Worm (Caenorhabditis elegans) whole organism, L2 larva: ENCODE measurements around the gene H03E18.2.

Source experiments
- C34F6.9 ChIP-seq: fragments of 150-350 bp; optimal IDR thresholded peaks from 2 replicates; lab custom pipeline; 2014; ENCODE audit warnings: missing biosample characterization, missing genetic modification characterization
- R02D3.7 ChIP-seq: fragments of 150-350 bp; optimal IDR thresholded peaks from 2 replicates; lab custom pipeline; 2014; ENCODE audit warnings: missing biosample characterization, missing genetic modification characterization
- Y55F3AM.14 ChIP-seq: fragments of 200-800 bp; sonication (Bioruptor generic); optimal IDR thresholded peaks from 2 replicates; lab custom pipeline; 2018; ENCODE audit warnings: mild to moderate bottlenecking, missing genetic modification characterization, missing compliant biosample characterization
- alr-1 ChIP-seq: fragments of 150-350 bp; optimal IDR thresholded peaks from 2 replicates; lab custom pipeline; 2014; ENCODE audit warnings: missing biosample characterization, missing genetic modification characterization
- aly-2 ChIP-seq: fragments of 150-350 bp; optimal IDR thresholded peaks from 2 replicates; lab custom pipeline; 2014; ENCODE audit warnings: missing biosample characterization, missing genetic modification characterization
- ama-1 ChIP-seq: fragments of 150-350 bp; optimal IDR thresholded peaks from 2 replicates; lab custom pipeline; 2018; ENCODE audit warnings: inconsistent platforms
- blmp-1 ChIP-seq: sonication (generic microtip); optimal IDR thresholded peaks from 2 replicates; lab custom pipeline; 2017; ENCODE audit warnings: missing genetic modification characterization, mild to moderate bottlenecking, missing compliant biosample characterization, antibody characterized with exemption, moderate library complexity; ENCODE audit not compliant: insufficient read depth
- ceh-16 ChIP-seq: fragments of 150-350 bp; optimal IDR thresholded peaks from 2 replicates; lab custom pipeline; 2014; ENCODE audit warnings: missing biosample characterization, missing genetic modification characterization
- crh-2 ChIP-seq: sonication (generic microtip); optimal IDR thresholded peaks from 2 replicates; lab custom pipeline; 2017; ENCODE audit warnings: missing biosample characterization, missing genetic modification characterization
- dmd-4 ChIP-seq: sonication (generic microtip); optimal IDR thresholded peaks from 2 replicates; lab custom pipeline; 2017; ENCODE audit warnings: missing biosample characterization, missing genetic modification characterization
- egl-27 ChIP-seq: sonication (generic microtip); optimal IDR thresholded peaks from 3 replicates; lab custom pipeline; 2017; ENCODE audit warnings: missing biosample characterization, missing genetic modification reagents, missing genetic modification characterization
- elt-1 ChIP-seq: fragments of 150-350 bp; optimal IDR thresholded peaks from 2 replicates; lab custom pipeline; 2014; ENCODE audit warnings: missing biosample characterization, missing genetic modification characterization
- fos-1 ChIP-seq: fragments of 150-350 bp; optimal IDR thresholded peaks from 2 replicates; lab custom pipeline; 2014; ENCODE audit warnings: missing biosample characterization, missing genetic modification characterization
- gmeb-1 ChIP-seq: fragments of 150-350 bp; optimal IDR thresholded peaks from 2 replicates; lab custom pipeline; 2014; ENCODE audit warnings: missing biosample characterization, missing genetic modification characterization
- lin-11 ChIP-seq: fragments of 150-350 bp; sonication (generic microtip); optimal IDR thresholded peaks from 2 replicates; lab custom pipeline; 2014; ENCODE audit warnings: missing biosample characterization, missing genetic modification characterization, inconsistent platforms, mixed read lengths
- lin-13 ChIP-seq: fragments of 150-350 bp; optimal IDR thresholded peaks from 2 replicates; lab custom pipeline; 2014; ENCODE audit warnings: missing biosample characterization, missing genetic modification reagents, missing genetic modification characterization
- lin-39 ChIP-seq: fragments of 150-350 bp; optimal IDR thresholded peaks from 2 replicates; lab custom pipeline; 2014; ENCODE audit warnings: missing biosample characterization, missing genetic modification reagents, missing genetic modification characterization
- mab-5 ChIP-seq: fragments of 150-350 bp; optimal IDR thresholded peaks from 2 replicates; lab custom pipeline; 2014; ENCODE audit warnings: missing biosample characterization, missing genetic modification characterization
- mdl-1 ChIP-seq, 2 experiments: fragments of 150-350 bp in 1 of 2; sonication (generic microtip) in 1 of 2; optimal IDR thresholded peaks; 2 replicates each; lab custom pipeline; 2017; ENCODE audit warnings: missing biosample characterization in 2 of 2, missing genetic modification characterization in 2 of 2
- nhr-10 ChIP-seq: sonication (generic microtip); optimal IDR thresholded peaks from 2 replicates; lab custom pipeline; 2017; ENCODE audit warnings: missing biosample characterization, missing genetic modification characterization
- nhr-11 ChIP-seq: fragments of 150-350 bp; optimal IDR thresholded peaks from 2 replicates; lab custom pipeline; 2014; ENCODE audit warnings: missing biosample characterization, missing genetic modification characterization
- nhr-129 ChIP-seq: fragments of 150-350 bp; optimal IDR thresholded peaks from 2 replicates; lab custom pipeline; 2014; ENCODE audit warnings: missing biosample characterization, missing genetic modification characterization
- nhr-21 ChIP-seq: fragments of 150-350 bp; optimal IDR thresholded peaks from 2 replicates; lab custom pipeline; 2014; ENCODE audit warnings: missing biosample characterization, missing genetic modification characterization
- nhr-23 ChIP-seq: fragments of 150-350 bp; optimal IDR thresholded peaks from 2 replicates; lab custom pipeline; 2014; ENCODE audit warnings: missing biosample characterization, missing genetic modification reagents, missing genetic modification characterization
- nhr-237 ChIP-seq: fragments of 150-350 bp; optimal IDR thresholded peaks from 2 replicates; lab custom pipeline; 2014; ENCODE audit warnings: missing biosample characterization, missing genetic modification characterization
- nhr-25 ChIP-seq: fragments of 150-350 bp; sonication (generic microtip); optimal IDR thresholded peaks from 3 replicates; lab custom pipeline; 2014; ENCODE audit warnings: missing biosample characterization, missing genetic modification characterization
- nhr-6 ChIP-seq: fragments of 150-350 bp; optimal IDR thresholded peaks from 2 replicates; lab custom pipeline; 2014; ENCODE audit warnings: missing biosample characterization, missing genetic modification characterization
- sem-4 ChIP-seq: fragments of 150-350 bp; optimal IDR thresholded peaks from 2 replicates; lab custom pipeline; 2014; ENCODE audit warnings: missing biosample characterization, missing genetic modification reagents, missing genetic modification characterization
- skn-1 ChIP-seq: sonication (generic microtip); optimal IDR thresholded peaks from 2 replicates; lab custom pipeline; 2017; ENCODE audit warnings: missing biosample characterization, missing genetic modification characterization
- sma-3 ChIP-seq: sonication (generic microtip); optimal IDR thresholded peaks from 2 replicates; lab custom pipeline; 2016; ENCODE audit warnings: missing genetic modification reagents, missing genetic modification characterization, missing compliant biosample characterization
- sma-9 ChIP-seq, 2 experiments: fragments of 150-350 bp in 1 of 2; sonication (generic microtip) in 1 of 2; optimal IDR thresholded peaks; 2 replicates each; lab custom pipeline; 2014 to 2016; ENCODE audit warnings: missing genetic modification characterization in 2 of 2, mild to moderate bottlenecking in 1 of 2, missing biosample characterization in 1 of 2, missing compliant biosample characterization in 1 of 2, missing genetic modification reagents in 1 of 2, moderate library complexity in 1 of 2
- snpc-4 ChIP-seq: fragments of 150-350 bp; optimal IDR thresholded peaks from 2 replicates; lab custom pipeline; 2014; ENCODE audit warnings: missing biosample characterization, missing genetic modification characterization
- unc-39 ChIP-seq: fragments of 150-350 bp; optimal IDR thresholded peaks from 2 replicates; lab custom pipeline; 2014; ENCODE audit warnings: missing biosample characterization, missing genetic modification characterization
- unc-55 ChIP-seq: fragments of 150-350 bp; sonication (generic microtip); optimal IDR thresholded peaks from 3 replicates; lab custom pipeline; 2014; ENCODE audit warnings: missing biosample characterization, missing genetic modification reagents, missing genetic modification characterization
- unc-62 ChIP-seq: fragments of 150-350 bp; optimal IDR thresholded peaks from 2 replicates; lab custom pipeline; 2014; ENCODE audit warnings: missing biosample characterization, missing genetic modification reagents, missing genetic modification characterization
- zag-1 ChIP-seq: fragments of 150-350 bp; optimal IDR thresholded peaks from 2 replicates; lab custom pipeline; 2014; ENCODE audit warnings: missing biosample characterization, missing genetic modification characterization
- ztf-11 ChIP-seq: sonication (generic microtip); optimal IDR thresholded peaks from 2 replicates; lab custom pipeline; 2017; ENCODE audit warnings: missing biosample characterization, missing genetic modification characterization

H03E18.2 gene

DNA sequence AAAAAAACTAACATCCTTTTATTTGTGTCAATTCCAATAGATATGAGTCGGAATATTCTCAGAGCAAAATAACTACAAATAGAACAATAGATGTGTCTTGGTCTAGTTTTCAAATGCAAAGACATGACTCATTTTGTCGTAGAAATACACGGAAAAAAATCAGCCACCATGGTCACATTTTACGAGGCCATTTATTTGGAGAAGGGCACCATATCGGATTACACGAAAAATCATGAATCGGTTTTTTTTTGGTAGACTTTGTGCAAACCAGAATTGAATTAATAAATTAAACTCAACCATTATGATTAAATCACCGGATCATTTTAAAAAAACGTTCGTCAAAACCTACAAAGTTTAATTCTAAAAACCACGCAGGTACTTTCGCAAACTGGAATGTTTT, at the start of gene H03E18.2:
Gene H03E18.2, minus strand, starts transcription at position 101 of the 400 bp plus-strand sequence.
- no peak for TF ChIP-seq nhr-10 (tag; lab: Kevin White, UChicago)
- no peak for TF ChIP-seq Y55F3AM.14 (GFP tag; lab: Kevin White, UChicago)
- TF ChIP-seq dmd-4 (tag; lab: Kevin White, UChicago) = no peak
- no peak for TF ChIP-seq egl-27 (tag; lab: Kevin White, UChicago)
- no peak for TF ChIP-seq sem-4 (tag; lab: Kevin White, UChicago)
- no peak for TF ChIP-seq skn-1 (tag; lab: Kevin White, UChicago)
- TF ChIP-seq nhr-25 = no peak
- no peak for TF ChIP-seq mab-5
- no peak for TF ChIP-seq crh-2 (tag; lab: Kevin White, UChicago)
- TF ChIP-seq elt-1 = no peak
- no peak for TF ChIP-seq unc-55 (GFP tag; lab: Kevin White, UChicago)
- no peak for TF ChIP-seq nhr-129
- no peak for TF ChIP-seq gmeb-1
- no peak for TF ChIP-seq ama-1 (lab: Kevin White, UChicago)

ce11 chrX:8569159-8569558, 48.9 kb upstream of the H03E18.2 start:
- TF ChIP-seq mdl-1 (tag; optimal IDR thresholded peaks at IDR 0.05; lab: Kevin White, UChicago) (peak in 1 of 2 experiments; percentile 6), lin-11 (tag; lab: Kevin White, UChicago) (no peak), C34F6.9 (tag; lab: Kevin White, UChicago) (peak; percentile 6), nhr-6 (tag; lab: Kevin White, UChicago) (no peak), unc-55 (GFP tag; lab: Kevin White, UChicago) (peak; percentile 21), nhr-129 (peak; percentile 22), zag-1 (tag; lab: Kevin White, UChicago) (no peak)

DNA sequence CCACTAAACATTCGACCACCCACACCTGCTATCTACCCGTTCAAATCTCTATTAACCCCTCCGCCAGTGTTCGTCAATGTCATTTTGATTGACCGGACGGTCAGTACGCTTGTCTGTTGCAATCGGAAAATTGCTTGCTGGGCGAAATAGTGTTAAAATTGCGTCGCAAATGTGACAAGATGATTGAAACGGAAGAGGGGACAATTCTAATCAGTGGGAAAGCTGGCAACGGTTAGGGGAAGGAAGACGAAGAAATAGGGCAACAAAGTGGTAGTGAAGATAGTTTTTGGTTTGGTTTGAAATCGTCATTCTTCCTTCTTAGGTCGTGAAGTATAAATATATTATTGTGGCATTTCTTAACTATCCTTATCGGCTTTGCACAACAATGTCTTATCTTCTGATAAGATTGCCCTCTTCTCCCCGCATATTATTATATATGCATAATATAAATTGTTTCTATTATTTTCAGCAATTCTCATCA, 48.2 kb upstream of the H03E18.2 start:
- TF ChIP-seq lin-13 (GFP tag; lab: Kevin White, UChicago) = no peak
- no peak for TF ChIP-seq ztf-11 (tag; lab: Kevin White, UChicago)
- TF ChIP-seq aly-2 (tag; lab: Kevin White, UChicago) = no peak
- no peak for TF ChIP-seq nhr-237
- TF ChIP-seq alr-1 = no peak
- TF ChIP-seq nhr-25 = no peak
- TF ChIP-seq nhr-21 (tag; lab: Kevin White, UChicago) = peak; percentile 24
- peak; percentile 61 for TF ChIP-seq fos-1
- TF ChIP-seq ceh-16 = peak; percentile 31
- no peak for TF ChIP-seq nhr-11
- no peak for TF ChIP-seq sma-9 (GFP tag; optimal IDR thresholded peaks at IDR 0.05; lab: Kevin White, UChicago)
- no peak for TF ChIP-seq sma-9 (tag; optimal IDR thresholded peaks at IDR 0.05; lab: Kevin White, UChicago)

- no peak for TF ChIP-seq R02D3.7 (tag; lab: Kevin White, UChicago)
- no peak for TF ChIP-seq blmp-1
- TF ChIP-seq sem-4 (tag; lab: Kevin White, UChicago) = no peak
- peak; percentile 30 for TF ChIP-seq fos-1
- no peak for TF ChIP-seq nhr-10 (tag; lab: Kevin White, UChicago)
- TF ChIP-seq sma-9 (GFP tag; optimal IDR thresholded peaks at IDR 0.05; lab: Kevin White, UChicago) = peak; percentile 58
- no peak for TF ChIP-seq sma-9 (tag; optimal IDR thresholded peaks at IDR 0.05; lab: Kevin White, UChicago)
- no peak for TF ChIP-seq lin-39 (tag; lab: Kevin White, UChicago)
- TF ChIP-seq snpc-4 (tag; lab: Kevin White, UChicago) = no peak
- no peak for TF ChIP-seq nhr-23 (tag; lab: Kevin White, UChicago)
- TF ChIP-seq unc-62 (GFP tag; lab: Kevin White, UChicago) = no peak
- no peak for TF ChIP-seq zag-1 (tag; lab: Kevin White, UChicago)
- no peak for TF ChIP-seq sma-3 (GFP tag; lab: Kevin White, UChicago)
- TF ChIP-seq nhr-129 = no peak
- no peak for TF ChIP-seq unc-39 (tag; lab: Kevin White, UChicago)
- no peak for TF ChIP-seq alr-1
- TF ChIP-seq, all 48 proteins: peak for 2
These were observed 47.6 kb upstream of the H03E18.2 start for ce11 chrX:8567823-8568314.
